Worm (Caenorhabditis elegans) whole organism, L2 larva: Measurements from ENCODE around the gene K01G5.10.

Experiments used
- aly-2 ChIP-seq: fragments of 150-350 bp; optimal IDR thresholded peaks from 2 replicates; lab custom pipeline; 2014; ENCODE audit warnings: missing biosample characterization, missing genetic modification characterization
- dmd-4 ChIP-seq: sonication (generic microtip); optimal IDR thresholded peaks from 2 replicates; lab custom pipeline; 2017; ENCODE audit warnings: missing biosample characterization, missing genetic modification characterization
- gmeb-1 ChIP-seq: fragments of 150-350 bp; optimal IDR thresholded peaks from 2 replicates; lab custom pipeline; 2014; ENCODE audit warnings: missing biosample characterization, missing genetic modification characterization
- nhr-129 ChIP-seq: fragments of 150-350 bp; optimal IDR thresholded peaks from 2 replicates; lab custom pipeline; 2014; ENCODE audit warnings: missing biosample characterization, missing genetic modification characterization
- nhr-6 ChIP-seq: fragments of 150-350 bp; optimal IDR thresholded peaks from 2 replicates; lab custom pipeline; 2014; ENCODE audit warnings: missing biosample characterization, missing genetic modification characterization

ce11 chrIII:10769693-10770092 is 11.4 kb upstream of the K01G5.10 start:
- TF ChIP-seq dmd-4 (no peak), aly-2 (no peak), nhr-6 (tag; lab: Kevin White, UChicago) (no peak), gmeb-1 (tag; lab: Kevin White, UChicago) (no peak), nhr-129 (tag; lab: Kevin White, UChicago) (no peak)
